Fruit fly (Drosophila melanogaster) whole organism, prepupa: ENCODE data around the gene CG14736.
A peak's percentile ranks its signal among the peaks of the same experiment; 100 is the strongest.

Source experiments
- CG10631 ChIP-seq: fragments of 200-800 bp; sonication (Bioruptor generic); optimal IDR thresholded peaks from 2 replicates; lab custom pipeline; 2016; ENCODE audit warnings: missing biosample characterization, missing genetic modification characterization
- CG34406 ChIP-seq: fragments of 200-800 bp; sonication (Bioruptor generic); optimal IDR thresholded peaks from 3 replicates; lab custom pipeline; 2016; ENCODE audit warnings: missing biosample characterization, missing genetic modification characterization
- CG6276 ChIP-seq: fragments of 200-800 bp; sonication (Bioruptor generic); optimal IDR thresholded peaks from 2 replicates; lab custom pipeline; 2017; ENCODE audit warnings: missing biosample characterization, mild to moderate bottlenecking, missing genetic modification characterization
- CG6792 ChIP-seq: fragments of 200-800 bp; sonication (Bioruptor generic); optimal IDR thresholded peaks from 3 replicates; lab custom pipeline; 2016; ENCODE audit warnings: missing biosample characterization, missing genetic modification characterization
- CG9139 ChIP-seq: fragments of 200-800 bp; sonication (Bioruptor generic); optimal IDR thresholded peaks from 3 replicates; lab custom pipeline; 2017; ENCODE audit warnings: missing biosample characterization, mild to moderate bottlenecking, missing genetic modification characterization
- Eip75B ChIP-seq: fragments of 200-800 bp; sonication (Bioruptor generic); optimal IDR thresholded peaks from 3 replicates; lab custom pipeline; 2016; ENCODE audit warnings: missing biosample characterization, missing genetic modification characterization
- Hr39 ChIP-seq: fragments of 200-800 bp; sonication (Bioruptor generic); optimal IDR thresholded peaks from 2 replicates; lab custom pipeline; 2016; ENCODE audit warnings: missing biosample characterization, missing genetic modification characterization
- Lpt ChIP-seq: fragments of 200-800 bp; sonication (Bioruptor generic); optimal IDR thresholded peaks from 3 replicates; lab custom pipeline; 2016; ENCODE audit warnings: missing biosample characterization, missing genetic modification characterization
- OdsH ChIP-seq: fragments of 200-800 bp; sonication (Bioruptor generic); optimal IDR thresholded peaks from 3 replicates; lab custom pipeline; 2016; ENCODE audit warnings: missing biosample characterization, missing genetic modification characterization
- Smox ChIP-seq: fragments of 200-800 bp; sonication (Bioruptor generic); optimal IDR thresholded peaks from 3 replicates; lab custom pipeline; 2016; ENCODE audit warnings: missing biosample characterization, missing genetic modification characterization
- dac ChIP-seq: fragments of 200-800 bp; sonication (Bioruptor generic); optimal IDR thresholded peaks from 2 replicates; lab custom pipeline; 2017; ENCODE audit warnings: missing biosample characterization, mild to moderate bottlenecking, missing genetic modification characterization
- net ChIP-seq: fragments of 200-800 bp; sonication (Bioruptor generic); optimal IDR thresholded peaks from 3 replicates; lab custom pipeline; 2016; ENCODE audit warnings: missing biosample characterization, missing genetic modification characterization
- topi ChIP-seq: fragments of 200-800 bp; sonication (Bioruptor generic); optimal IDR thresholded peaks from 3 replicates; lab custom pipeline; 2016; ENCODE audit warnings: missing biosample characterization, missing genetic modification characterization

DNA sequence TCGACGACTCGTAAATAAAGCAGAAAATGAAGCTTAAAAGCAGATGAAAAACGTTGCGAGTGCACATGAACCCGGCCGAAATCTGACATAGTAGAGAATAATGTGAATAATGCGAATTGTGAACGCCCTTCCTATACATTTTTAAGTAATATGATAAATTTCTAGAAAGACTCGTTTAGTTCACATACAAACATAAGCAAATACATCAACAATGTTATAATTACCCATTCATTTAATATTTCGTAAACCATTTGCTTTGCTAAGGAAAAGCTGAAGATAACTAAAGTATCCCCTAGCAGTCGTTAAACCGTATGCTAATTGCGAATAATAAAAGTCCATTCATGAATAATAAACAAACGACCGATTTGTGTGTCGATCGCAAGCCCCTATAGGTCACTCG lies 43.2 kb downstream of the CG14736 start:
- TF ChIP-seq Hr39 (GFP tag; lab: Kevin White, UChicago) = peak; percentile 30
- peak; percentile 4 for TF ChIP-seq net (GFP tag; lab: Kevin White, UChicago)
- TF ChIP-seq dac (GFP tag; lab: Kevin White, UChicago) = no peak
- TF ChIP-seq Lpt (GFP tag; lab: Kevin White, UChicago) = no peak
- TF ChIP-seq Smox (GFP tag; lab: Kevin White, UChicago) = peak; percentile 27
- peak; percentile 4 for TF ChIP-seq topi (GFP tag; lab: Kevin White, UChicago)
- peak; percentile 9 for TF ChIP-seq CG34406 (GFP tag; lab: Kevin White, UChicago)
- no peak for TF ChIP-seq OdsH (GFP tag; lab: Kevin White, UChicago)
- TF ChIP-seq CG6792 = peak; percentile 11
- no peak for TF ChIP-seq CG6276 (GFP tag; lab: Kevin White, UChicago)
- no peak for TF ChIP-seq CG9139 (GFP tag; lab: Kevin White, UChicago)
- TF ChIP-seq Eip75B (GFP tag; lab: Kevin White, UChicago) = no peak
- no peak for TF ChIP-seq CG10631 (GFP tag; lab: Kevin White, UChicago)
